Fruit fly (Drosophila melanogaster) whole organism, embryonic: ENCODE data around the gene Pi3K21B.

Experiments
- Aef1 ChIP-seq: fragments of 200-800 bp; sonication (Bioruptor generic); IDR thresholded peaks from 3 replicates; pipeline ENCODE4 v1.3.6; 2022; ENCODE audit warnings: missing biosample characterization, missing genetic modification characterization
- Atf3 ChIP-seq: fragments of 200-800 bp; sonication (Bioruptor generic); optimal IDR thresholded peaks from 3 replicates; lab custom pipeline; 2016; ENCODE audit warnings: missing biosample characterization, missing genetic modification characterization
- B-H1 ChIP-seq: fragments of 200-800 bp; sonication (Bioruptor generic); IDR thresholded peaks from 3 replicates; pipeline ENCODE4 v1.3.6; 2022; ENCODE audit warnings: missing biosample characterization, missing genetic modification characterization
- CG10321 ChIP-seq: fragments of 200-800 bp; sonication (Bioruptor generic); IDR thresholded peaks from 2 replicates; pipeline ENCODE4 v1.3.6; 2022; ENCODE audit warnings: missing biosample characterization, missing genetic modification characterization
- CG10979 ChIP-seq: fragments of 200-800 bp; sonication (Bioruptor generic); optimal IDR thresholded peaks from 2 replicates; lab custom pipeline; 2018; ENCODE audit warnings: missing biosample characterization, mild to moderate bottlenecking, missing genetic modification characterization, moderate library complexity
- CG11696 ChIP-seq: fragments of 200-800 bp; sonication (Bioruptor generic); IDR thresholded peaks from 2 replicates; pipeline ENCODE4 v1.3.6; 2022; ENCODE audit warnings: missing biosample characterization, missing genetic modification characterization
- CG1233 ChIP-seq: fragments of 200-800 bp; sonication (Bioruptor generic); optimal IDR thresholded peaks from 4 replicates; lab custom pipeline; 2018; ENCODE audit warnings: missing biosample characterization, mild to moderate bottlenecking, missing genetic modification characterization
- CG12769 ChIP-seq: fragments of 200-800 bp; sonication (Bioruptor generic); optimal IDR thresholded peaks from 2 replicates; lab custom pipeline; 2019; ENCODE audit warnings: missing biosample characterization, mild to moderate bottlenecking, missing genetic modification characterization, moderate library complexity
- CG12942 ChIP-seq: fragments of 200-800 bp; sonication (Bioruptor generic); optimal IDR thresholded peaks from 3 replicates; lab custom pipeline; 2016; ENCODE audit warnings: missing biosample characterization, missing genetic modification characterization
- CG17912 ChIP-seq: fragments of 200-800 bp; sonication (Bioruptor generic); optimal IDR thresholded peaks from 2 replicates; lab custom pipeline; 2018; ENCODE audit warnings: missing biosample characterization, mild to moderate bottlenecking, missing genetic modification characterization
- CG30403 ChIP-seq: fragments of 200-800 bp; sonication (Bioruptor generic); optimal IDR thresholded peaks from 3 replicates; lab custom pipeline; 2016; ENCODE audit warnings: missing biosample characterization, missing genetic modification characterization
- CG3065 ChIP-seq: fragments of 200-800 bp; sonication (Bioruptor generic); optimal IDR thresholded peaks from 2 replicates; lab custom pipeline; 2016; ENCODE audit warnings: missing biosample characterization, missing genetic modification characterization
- CG8290 ChIP-seq, 3 experiments: fragments of 200-800 bp; sonication (Bioruptor generic); optimal IDR thresholded peaks; 2 replicates each; lab custom pipeline; 2016 to 2019; ENCODE audit warnings: missing biosample characterization in 3 of 3, missing genetic modification characterization in 3 of 3, mild to moderate bottlenecking in 2 of 3, moderate library complexity in 1 of 3
- CG9215 ChIP-seq: fragments of 200-800 bp; sonication (Bioruptor generic); IDR thresholded peaks from 2 replicates; pipeline ENCODE4 v1.3.6; 2022; ENCODE audit warnings: missing biosample characterization, missing genetic modification characterization
- CG9437 ChIP-seq: fragments of 200-800 bp; sonication (Bioruptor generic); optimal IDR thresholded peaks from 2 replicates; lab custom pipeline; 2018; ENCODE audit warnings: missing biosample characterization, mild to moderate bottlenecking, missing genetic modification characterization
- CkIIα-i1 ChIP-seq: fragments of 200-800 bp; sonication (Bioruptor generic); IDR thresholded peaks from 2 replicates; pipeline ENCODE4 v1.3.6; 2022; ENCODE audit warnings: missing biosample characterization, missing genetic modification characterization
- CrebB ChIP-seq: fragments of 200-800 bp; sonication (Bioruptor generic); optimal IDR thresholded peaks from 3 replicates; lab custom pipeline; 2018; ENCODE audit warnings: missing biosample characterization, mild to moderate bottlenecking, missing genetic modification characterization
- H15 ChIP-seq: fragments of 200-800 bp; sonication (Bioruptor generic); IDR thresholded peaks from 3 replicates; pipeline ENCODE4 v1.3.6; 2022; ENCODE audit warnings: missing biosample characterization, missing genetic modification characterization
- HHEX ChIP-seq: fragments of 200-800 bp; sonication (Bioruptor generic); optimal IDR thresholded peaks from 3 replicates; lab custom pipeline; 2017; ENCODE audit warnings: missing biosample characterization, mild to moderate bottlenecking, missing genetic modification characterization, missing genetic modification reagents
- MBD-R2 ChIP-seq: fragments of 200-800 bp; sonication (Bioruptor generic); IDR thresholded peaks from 2 replicates; pipeline ENCODE4 v1.3.6; 2022; ENCODE audit warnings: missing biosample characterization, missing genetic modification characterization
- MESR4 ChIP-seq: fragments of 200-800 bp; sonication (Bioruptor generic); optimal IDR thresholded peaks from 2 replicates; lab custom pipeline; 2018; ENCODE audit warnings: missing biosample characterization, mild to moderate bottlenecking, missing genetic modification characterization, moderate library complexity
- Max ChIP-seq: fragments of 200-800 bp; sonication (Bioruptor generic); optimal IDR thresholded peaks from 2 replicates; lab custom pipeline; 2016; ENCODE audit warnings: missing biosample characterization, mild to moderate bottlenecking, missing genetic modification characterization
- Mes4 ChIP-seq: fragments of 200-800 bp; sonication (Bioruptor generic); optimal IDR thresholded peaks from 2 replicates; lab custom pipeline; 2016; ENCODE audit warnings: missing biosample characterization, missing genetic modification characterization
- Opbp ChIP-seq: fragments of 200-800 bp; sonication (Bioruptor generic); IDR thresholded peaks from 3 replicates; pipeline ENCODE4 v1.3.6; 2022; ENCODE audit warnings: missing biosample characterization, missing genetic modification characterization; ENCODE audit not compliant: partially characterized antibody
- Rfx ChIP-seq: fragments of 200-800 bp; sonication (Bioruptor generic); IDR thresholded peaks from 2 replicates; pipeline ENCODE4 v1.3.6; 2022; ENCODE audit warnings: missing biosample characterization, missing genetic modification characterization
- Scr ChIP-seq: fragments of 200-800 bp; sonication (Bioruptor generic); IDR thresholded peaks from 2 replicates; pipeline ENCODE4 v1.3.6; 2022; ENCODE audit warnings: missing biosample characterization, missing genetic modification characterization; ENCODE audit not compliant: partially characterized antibody
- Sox100B ChIP-seq: fragments of 200-800 bp; sonication (Bioruptor generic); optimal IDR thresholded peaks from 3 replicates; lab custom pipeline; 2018; ENCODE audit warnings: missing biosample characterization, mild to moderate bottlenecking, missing genetic modification characterization
- bab2 ChIP-seq: fragments of 200-800 bp; sonication (Bioruptor generic); optimal IDR thresholded peaks from 2 replicates; lab custom pipeline; 2016; ENCODE audit warnings: missing biosample characterization, missing genetic modification characterization
- bcd ChIP-seq: fragments of 200-800 bp; sonication (Bioruptor generic); optimal IDR thresholded peaks from 2 replicates; lab custom pipeline; 2017; ENCODE audit warnings: missing biosample characterization, mild to moderate bottlenecking, missing genetic modification characterization
- dmrt11E ChIP-seq: fragments of 200-800 bp; sonication (Bioruptor generic); optimal IDR thresholded peaks from 3 replicates; lab custom pipeline; 2018; ENCODE audit warnings: missing biosample characterization, mild to moderate bottlenecking, missing genetic modification characterization, moderate library complexity
- dysf ChIP-seq: fragments of 200-800 bp; sonication (Bioruptor generic); IDR thresholded peaks from 3 replicates; pipeline ENCODE4 v1.3.6; 2022; ENCODE audit warnings: missing biosample characterization, missing genetic modification characterization
- ems ChIP-seq: fragments of 200-800 bp; sonication (Bioruptor generic); optimal IDR thresholded peaks from 3 replicates; lab custom pipeline; 2016; ENCODE audit warnings: missing biosample characterization, missing genetic modification characterization
- fd102C ChIP-seq: fragments of 200-800 bp; sonication (Bioruptor generic); optimal IDR thresholded peaks from 2 replicates; lab custom pipeline; 2018; ENCODE audit warnings: missing biosample characterization, mild to moderate bottlenecking, missing genetic modification characterization, moderate library complexity
- gfzf ChIP-seq: fragments of 200-800 bp; sonication (Bioruptor generic); optimal IDR thresholded peaks from 2 replicates; lab custom pipeline; 2016; ENCODE audit warnings: missing biosample characterization, mild to moderate bottlenecking, missing genetic modification characterization, moderate library complexity
- hbn ChIP-seq: fragments of 200-800 bp; sonication (Bioruptor generic); IDR thresholded peaks from 2 replicates; pipeline ENCODE4 v1.3.6; 2022; ENCODE audit warnings: missing biosample characterization, missing genetic modification characterization; ENCODE audit not compliant: partially characterized antibody
- hth ChIP-seq: fragments of >200 bp; optimal IDR thresholded peaks from 2 replicates; lab custom pipeline; 2017; ENCODE audit warnings: inconsistent platforms
- klu ChIP-seq: fragments of 200-800 bp; sonication (Bioruptor generic); IDR thresholded peaks from 2 replicates; pipeline ENCODE4 v1.3.6; 2022; ENCODE audit warnings: missing biosample characterization, missing genetic modification characterization
- kni ChIP-seq: fragments of 200-800 bp; sonication (Bioruptor generic); optimal IDR thresholded peaks from 3 replicates; lab custom pipeline; 2017; ENCODE audit warnings: mild to moderate bottlenecking, missing biosample characterization, missing genetic modification reagents, missing genetic modification characterization
- knrl ChIP-seq: fragments of 200-800 bp; sonication (Bioruptor generic); IDR thresholded peaks from 3 replicates; pipeline ENCODE4 v1.3.6; 2022; ENCODE audit warnings: missing biosample characterization, missing genetic modification characterization; ENCODE audit not compliant: partially characterized antibody
- lilli ChIP-seq: fragments of 200-800 bp; sonication (Bioruptor generic); optimal IDR thresholded peaks from 3 replicates; lab custom pipeline; 2016; ENCODE audit warnings: missing biosample characterization, missing genetic modification characterization
- lola ChIP-seq, 3 experiments: fragments of >200 bp in 2 of 3; fragments of 200-800 bp in 1 of 3; sonication (Bioruptor generic) in 1 of 3; optimal IDR thresholded peaks; 2 replicates each; lab custom pipeline; 2017 to 2019; ENCODE audit warnings: missing biosample characterization in 3 of 3, missing genetic modification characterization in 3 of 3, mild to moderate bottlenecking in 1 of 3, moderate library complexity in 1 of 3
- mam ChIP-seq: fragments of 200-800 bp; sonication (Bioruptor generic); optimal IDR thresholded peaks from 3 replicates; lab custom pipeline; 2016; ENCODE audit warnings: missing biosample characterization, missing genetic modification characterization
- nerfin-1 ChIP-seq: fragments of 200-800 bp; sonication (Bioruptor generic); optimal IDR thresholded peaks from 3 replicates; lab custom pipeline; 2019; ENCODE audit warnings: missing biosample characterization, mild to moderate bottlenecking, missing genetic modification characterization, moderate library complexity
- rib ChIP-seq: fragments of 200-800 bp; sonication (Bioruptor generic); IDR thresholded peaks from 2 replicates; pipeline ENCODE4 v1.3.6; 2022; ENCODE audit warnings: missing biosample characterization, missing genetic modification characterization
- sisA ChIP-seq: fragments of 200-800 bp; sonication (Bioruptor generic); IDR thresholded peaks from 2 replicates; pipeline ENCODE4 v1.3.6; 2022; ENCODE audit warnings: missing biosample characterization, missing genetic modification characterization
- tap ChIP-seq: fragments of 200-800 bp; optimal IDR thresholded peaks from 3 replicates; lab custom pipeline; 2019; ENCODE audit warnings: missing biosample characterization, mild to moderate bottlenecking, missing genetic modification characterization, moderate library complexity
- trh ChIP-seq: fragments of 200-800 bp; sonication (Bioruptor generic); optimal IDR thresholded peaks from 2 replicates; lab custom pipeline; 2016; ENCODE audit warnings: missing biosample characterization, missing genetic modification characterization
- vvl ChIP-seq: fragments of 200-800 bp; sonication (Bioruptor generic); IDR thresholded peaks from 2 replicates; pipeline ENCODE4 v1.3.6; 2022; ENCODE audit warnings: missing biosample characterization, missing genetic modification characterization
- yki ChIP-seq: fragments of >200 bp; optimal IDR thresholded peaks from 3 replicates; lab custom pipeline; 2018

Pi3K21B gene

DNA sequence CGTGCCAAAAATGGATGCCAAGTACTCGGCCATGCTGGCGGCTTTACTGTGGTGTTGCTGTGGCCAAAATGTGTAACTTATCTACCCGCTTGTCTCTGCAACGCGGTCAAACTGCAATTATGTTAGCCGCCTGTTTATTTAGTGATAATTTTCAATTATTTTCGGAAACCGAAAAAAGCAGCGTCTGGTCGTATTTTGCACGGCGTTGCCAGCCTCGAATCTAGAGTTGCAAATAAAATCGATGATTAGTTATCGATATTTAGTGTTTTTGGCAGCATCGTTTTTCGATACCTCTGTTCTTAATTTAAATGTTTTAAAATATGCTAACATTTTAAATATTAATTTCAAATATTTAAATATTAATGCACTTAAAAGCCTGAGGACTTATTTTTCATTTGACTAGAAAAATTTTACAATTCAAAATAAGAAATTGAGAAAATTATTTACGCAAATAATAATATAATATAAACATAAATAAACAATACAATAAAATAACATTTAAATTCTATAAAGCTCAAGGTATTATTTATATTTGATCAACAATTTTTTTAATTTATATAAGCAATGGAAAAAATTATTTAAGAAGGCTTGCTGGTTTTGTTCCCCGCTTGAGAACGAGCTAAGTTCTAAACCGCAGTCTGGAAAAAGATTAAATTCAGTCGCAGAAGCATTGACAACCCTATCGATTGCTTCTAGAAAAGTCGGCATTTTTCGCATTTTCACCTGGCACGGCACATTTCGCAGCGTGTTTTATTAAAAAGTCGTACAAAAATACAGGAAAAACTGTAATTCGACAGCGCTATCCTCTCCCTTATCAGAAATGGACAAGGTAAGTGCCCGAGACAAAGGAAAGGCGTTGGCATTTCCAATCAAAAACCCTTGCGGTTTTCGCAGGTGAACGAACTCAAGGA lies 3.0 kb upstream of the Pi3K21B start, which contains the start of the genes U2af38 and Stip1 (continued):
- TF ChIP-seq Sox100B (GFP tag; lab: Kevin White, UChicago) (peak; percentile 24), Scr (GFP tag; lab: Robert Waterston, UW) (peak; percentile 72), CG3065 (GFP tag; lab: Kevin White, UChicago) (no peak), sisA (GFP tag; lab: Robert Waterston, UW) (no peak), kni (GFP tag; lab: Kevin White, UChicago) (no peak), lola (GFP tag; optimal IDR thresholded peaks at IDR 0.05; lab: Kevin White, UChicago) (peak in 1 of 3 experiments; percentile 12), HHEX (GFP tag; lab: Kevin White, UChicago) (no peak), rib (peak; percentile 63), nerfin-1 (tag; lab: Kevin White, UChicago) (peak; percentile 7), yki (lab: Kevin White, UChicago) (no peak), knrl (GFP tag; lab: Robert Waterston, UW) (peak; percentile 60; the same call in 2 of the 3 replicates), hbn (GFP tag; lab: Robert Waterston, UW) (peak; percentile 72), B-H1 (no peak), tap (no peak), hth (lab: Kevin White, UChicago) (no peak), Atf3 (GFP tag; lab: Kevin White, UChicago) (no peak), Max (GFP tag; lab: Kevin White, UChicago) (no peak), CG30403 (peak; percentile 28), H15 (GFP tag; lab: Robert Waterston, UW) (no peak), fd102C (GFP tag; lab: Kevin White, UChicago) (no peak), Mes4 (GFP tag; lab: Kevin White, UChicago) (no peak), CkIIα-i1 (GFP tag; lab: Robert Waterston, UW) (no peak), dmrt11E (tag; lab: Kevin White, UChicago) (no peak), mam (GFP tag; lab: Kevin White, UChicago) (peak; percentile 15), Aef1 (no peak), CrebB (tag; lab: Kevin White, UChicago) (no peak), CG10979 (tag; lab: Kevin White, UChicago) (no peak), bab2 (GFP tag; lab: Kevin White, UChicago) (no peak), CG9437 (GFP tag; lab: Kevin White, UChicago) (no peak), MESR4 (GFP tag; lab: Kevin White, UChicago) (peak; percentile 80), Opbp (GFP tag; lab: Robert Waterston, UW) (peak; percentile 4; the same call in 1 of the 3 replicates), CG10321 (GFP tag; lab: Robert Waterston, UW) (no peak), CG11696 (no peak), CG1233 (GFP tag; lab: Kevin White, UChicago) (no peak), CG9215 (GFP tag; lab: Robert Waterston, UW) (peak; percentile 91), lilli (GFP tag; lab: Kevin White, UChicago) (peak; percentile 14), MBD-R2 (GFP tag; lab: Robert Waterston, UW) (peak; percentile 55), trh (GFP tag; lab: Kevin White, UChicago) (no peak), gfzf (GFP tag; lab: Kevin White, UChicago) (peak; percentile 56), CG17912 (no peak), CG12769 (tag; lab: Kevin White, UChicago) (no peak), CG8290 (GFP tag; optimal IDR thresholded peaks at IDR 0.05; lab: Kevin White, UChicago) (peak; percentile 2), CG8290 (tag; optimal IDR thresholded peaks at IDR 0.05; lab: Kevin White, UChicago) (peak in 1 of 2 experiments; percentile 20), dysf (GFP tag; lab: Robert Waterston, UW) (no peak), klu (GFP tag; lab: Robert Waterston, UW) (no peak), Rfx (GFP tag; lab: Robert Waterston, UW) (peak; percentile 38), CG12942 (GFP tag; lab: Kevin White, UChicago) (no peak), bcd (GFP tag; lab: Kevin White, UChicago) (no peak), ems (no peak), vvl (GFP tag; lab: Robert Waterston, UW) (peak; percentile 42; the same call in 1 of the 2 replicates)
